Fruit fly (Drosophila melanogaster): ENCODE measurements around the gene CG16721.

- TF ChIP-seq h (optimal IDR thresholded peaks at IDR 0.05) (no peak), psq (optimal IDR thresholded peaks at IDR 0.05) (no peak), Sin3A (optimal IDR thresholded peaks at IDR 0.05) (no peak), insv (optimal IDR thresholded peaks at IDR 0.05) (no peak), Myc (optimal IDR thresholded peaks at IDR 0.05) (no peak)
Observed at dm6 chrX:5876584-5876983, 3.1 kb upstream of the CG16721 start, which contains the start of gene mof.

Data from Kc167 (cell line).